Fruit fly (Drosophila melanogaster) whole organism, embryonic: ENCODE data around the gene mia.

Experiments
- Bgb ChIP-seq: fragments of 200-800 bp; sonication (Bioruptor generic); IDR thresholded peaks from 2 replicates; pipeline ENCODE4 v1.3.6; 2022; ENCODE audit warnings: missing biosample characterization, missing genetic modification characterization; ENCODE audit not compliant: partially characterized antibody
- CG10979 ChIP-seq: fragments of 200-800 bp; sonication (Bioruptor generic); optimal IDR thresholded peaks from 2 replicates; lab custom pipeline; 2018; ENCODE audit warnings: missing biosample characterization, mild to moderate bottlenecking, missing genetic modification characterization, moderate library complexity
- CG12391 ChIP-seq: fragments of 200-800 bp; sonication (Bioruptor generic); optimal IDR thresholded peaks from 3 replicates; lab custom pipeline; 2018; ENCODE audit warnings: missing biosample characterization, mild to moderate bottlenecking, missing genetic modification characterization, moderate library complexity
- CG14014 ChIP-seq: fragments of 200-800 bp; sonication (Bioruptor generic); IDR thresholded peaks from 2 replicates; pipeline ENCODE4 v1.3.6; 2022; ENCODE audit warnings: missing biosample characterization, missing genetic modification characterization
- CG16813 ChIP-seq: fragments of 200-800 bp; sonication (Bioruptor generic); IDR thresholded peaks from 3 replicates; pipeline ENCODE4 v1.3.6; 2022; ENCODE audit warnings: missing biosample characterization, missing genetic modification characterization; ENCODE audit not compliant: partially characterized antibody
- CG16815 ChIP-seq: fragments of 200-800 bp; sonication (Bioruptor generic); optimal IDR thresholded peaks from 3 replicates; lab custom pipeline; 2017; ENCODE audit warnings: missing biosample characterization, mild to moderate bottlenecking, missing genetic modification characterization
- CG18011 ChIP-seq: fragments of 200-800 bp; sonication (Bioruptor generic); optimal IDR thresholded peaks from 2 replicates; lab custom pipeline; 2017; ENCODE audit warnings: missing biosample characterization, missing genetic modification characterization, mild to moderate bottlenecking, moderate library complexity, missing genotype
- CG18262 ChIP-seq: fragments of 200-800 bp; optimal IDR thresholded peaks from 3 replicates; lab custom pipeline; 2019; ENCODE audit warnings: missing biosample characterization, mild to moderate bottlenecking, missing genetic modification characterization, moderate library complexity
- CG2116 ChIP-seq: fragments of 200-800 bp; sonication (Bioruptor generic); optimal IDR thresholded peaks from 3 replicates; lab custom pipeline; 2018; ENCODE audit warnings: missing biosample characterization, mild to moderate bottlenecking, missing genetic modification characterization
- CG2875 ChIP-seq: fragments of 200-800 bp; sonication (Bioruptor generic); optimal IDR thresholded peaks from 2 replicates; lab custom pipeline; 2017; ENCODE audit warnings: missing biosample characterization, mild to moderate bottlenecking, missing genetic modification characterization, missing genetic modification reagents
- CG34422 ChIP-seq: fragments of 200-800 bp; sonication (Bioruptor generic); IDR thresholded peaks from 3 replicates; pipeline ENCODE4 v1.3.6; 2022; ENCODE audit warnings: missing biosample characterization, missing genetic modification characterization
- CG4328 ChIP-seq: fragments of 200-800 bp; sonication (Bioruptor generic); optimal IDR thresholded peaks from 3 replicates; lab custom pipeline; 2017; ENCODE audit warnings: missing biosample characterization, missing genetic modification reagents, missing genetic modification characterization
- CG4820 ChIP-seq: fragments of 200-800 bp; sonication (Bioruptor generic); optimal IDR thresholded peaks from 3 replicates; lab custom pipeline; 2016; ENCODE audit warnings: missing biosample characterization, missing genetic modification characterization
- CG5245 ChIP-seq: fragments of 200-800 bp; sonication (Bioruptor generic); optimal IDR thresholded peaks from 3 replicates; lab custom pipeline; 2016; ENCODE audit warnings: missing biosample characterization, missing genetic modification characterization
- CG6765 ChIP-seq: fragments of 200-800 bp; sonication (Bioruptor generic); optimal IDR thresholded peaks from 3 replicates; lab custom pipeline; 2017; ENCODE audit warnings: missing biosample characterization, mild to moderate bottlenecking, missing genetic modification characterization
- CG7745 ChIP-seq: fragments of 200-800 bp; sonication (Bioruptor generic); optimal IDR thresholded peaks from 2 replicates; lab custom pipeline; 2018; ENCODE audit warnings: missing biosample characterization, mild to moderate bottlenecking, missing genetic modification characterization, moderate library complexity
- CG7839 ChIP-seq: fragments of 200-800 bp; sonication (Bioruptor generic); optimal IDR thresholded peaks from 3 replicates; lab custom pipeline; 2018; ENCODE audit warnings: missing biosample characterization, mild to moderate bottlenecking, missing genetic modification characterization, moderate library complexity
- CG8388 ChIP-seq: fragments of 200-800 bp; sonication (Bioruptor generic); optimal IDR thresholded peaks from 2 replicates; lab custom pipeline; 2019; ENCODE audit warnings: missing biosample characterization, mild to moderate bottlenecking, missing genetic modification characterization, moderate library complexity
- CG8478 ChIP-seq: fragments of >200 bp; optimal IDR thresholded peaks from 2 replicates; lab custom pipeline; 2018
- CG9437 ChIP-seq: fragments of 200-800 bp; sonication (Bioruptor generic); optimal IDR thresholded peaks from 2 replicates; lab custom pipeline; 2018; ENCODE audit warnings: missing biosample characterization, mild to moderate bottlenecking, missing genetic modification characterization
- Doc3 ChIP-seq: fragments of 200-800 bp; sonication (Bioruptor generic); IDR thresholded peaks from 3 replicates; pipeline ENCODE4 v1.3.6; 2022; ENCODE audit warnings: missing biosample characterization, missing genetic modification characterization; ENCODE audit not compliant: partially characterized antibody
- Ets97D ChIP-seq: fragments of 200-800 bp; sonication (Bioruptor generic); optimal IDR thresholded peaks from 3 replicates; lab custom pipeline; 2016; ENCODE audit warnings: missing biosample characterization, missing genetic modification characterization
- Hand ChIP-seq: fragments of 200-800 bp; sonication (Bioruptor generic); optimal IDR thresholded peaks from 2 replicates; lab custom pipeline; 2017; ENCODE audit warnings: mild to moderate bottlenecking, missing biosample characterization, missing genetic modification reagents, missing genetic modification characterization
- MESR4 ChIP-seq: fragments of 200-800 bp; sonication (Bioruptor generic); optimal IDR thresholded peaks from 2 replicates; lab custom pipeline; 2018; ENCODE audit warnings: missing biosample characterization, mild to moderate bottlenecking, missing genetic modification characterization, moderate library complexity
- NFAT ChIP-seq: fragments of 200-800 bp; sonication (Bioruptor generic); IDR thresholded peaks from 2 replicates; pipeline ENCODE4 v1.3.6; 2022; ENCODE audit warnings: missing biosample characterization, missing genetic modification characterization
- Neu2 ChIP-seq: fragments of 200-800 bp; sonication (Bioruptor generic); optimal IDR thresholded peaks from 3 replicates; lab custom pipeline; 2016; ENCODE audit warnings: missing biosample characterization, missing genetic modification characterization, borderline replicate concordance
- Nf-YC ChIP-seq: fragments of 200-800 bp; optimal IDR thresholded peaks from 3 replicates; lab custom pipeline; 2019; ENCODE audit warnings: missing biosample characterization, mild to moderate bottlenecking, missing genetic modification characterization, moderate library complexity
- Ssrp ChIP-seq: fragments of 200-800 bp; sonication (Bioruptor generic); optimal IDR thresholded peaks from 2 replicates; lab custom pipeline; 2018; ENCODE audit warnings: missing biosample characterization, mild to moderate bottlenecking, missing genetic modification characterization, moderate library complexity
- Usf ChIP-seq: fragments of 200-800 bp; sonication (Bioruptor generic); optimal IDR thresholded peaks from 2 replicates; lab custom pipeline; 2017; ENCODE audit warnings: missing genotype, missing biosample characterization, missing genetic modification characterization
- bbx ChIP-seq: fragments of 200-800 bp; sonication (Bioruptor generic); IDR thresholded peaks from 2 replicates; pipeline ENCODE4 v1.3.6; 2022; ENCODE audit warnings: missing biosample characterization, missing genetic modification characterization; ENCODE audit not compliant: partially characterized antibody
- bigmax ChIP-seq: fragments of 200-800 bp; sonication (Bioruptor generic); optimal IDR thresholded peaks from 2 replicates; lab custom pipeline; 2018; ENCODE audit warnings: missing biosample characterization, mild to moderate bottlenecking, missing genetic modification characterization
- btn ChIP-seq: fragments of 200-800 bp; sonication (Bioruptor generic); optimal IDR thresholded peaks from 2 replicates; lab custom pipeline; 2016; ENCODE audit warnings: missing biosample characterization, missing genetic modification characterization
- cas ChIP-seq: fragments of 200-800 bp; sonication (Bioruptor generic); IDR thresholded peaks from 2 replicates; pipeline ENCODE4 v1.3.6; 2022; ENCODE audit warnings: missing biosample characterization, missing genetic modification characterization
- caup ChIP-seq: fragments of 200-800 bp; sonication (Bioruptor generic); optimal IDR thresholded peaks from 3 replicates; lab custom pipeline; 2017; ENCODE audit warnings: missing biosample characterization, mild to moderate bottlenecking, missing genetic modification characterization, moderate library complexity; ENCODE audit not compliant: severe bottlenecking
- corto ChIP-seq: fragments of 200-800 bp; sonication (Bioruptor generic); optimal IDR thresholded peaks from 2 replicates; lab custom pipeline; 2016; ENCODE audit warnings: missing biosample characterization, mild to moderate bottlenecking, missing genetic modification characterization, moderate library complexity
- dan ChIP-seq: fragments of 200-800 bp; sonication (Bioruptor generic); IDR thresholded peaks from 2 replicates; pipeline ENCODE4 v1.3.6; 2022; ENCODE audit warnings: missing biosample characterization, missing genetic modification characterization
- dati ChIP-seq: fragments of 200-800 bp; sonication (Bioruptor generic); IDR thresholded peaks from 2 replicates; pipeline ENCODE4 v1.3.6; 2022; ENCODE audit warnings: missing biosample characterization, missing genetic modification characterization
- gce ChIP-seq: fragments of 200-800 bp; sonication (Bioruptor generic); IDR thresholded peaks from 3 replicates; pipeline ENCODE4 v1.3.6; 2022; ENCODE audit warnings: missing biosample characterization, missing genetic modification characterization
- hth ChIP-seq: fragments of >200 bp; optimal IDR thresholded peaks from 2 replicates; lab custom pipeline; 2017; ENCODE audit warnings: inconsistent platforms
- insv ChIP-seq, 2 experiments: fragments of 200-800 bp; sonication (Bioruptor generic); optimal IDR thresholded peaks; 3 replicates each; lab custom pipeline; 2016 to 2018; ENCODE audit warnings: missing biosample characterization in 2 of 2, missing genetic modification characterization in 2 of 2
- kay ChIP-seq: fragments of 200-800 bp; sonication (Bioruptor generic); optimal IDR thresholded peaks from 2 replicates; lab custom pipeline; 2016; ENCODE audit warnings: missing biosample characterization, missing genetic modification characterization
- klu ChIP-seq: fragments of 200-800 bp; sonication (Bioruptor generic); IDR thresholded peaks from 2 replicates; pipeline ENCODE4 v1.3.6; 2022; ENCODE audit warnings: missing biosample characterization, missing genetic modification characterization
- lilli ChIP-seq: fragments of 200-800 bp; sonication (Bioruptor generic); optimal IDR thresholded peaks from 3 replicates; lab custom pipeline; 2016; ENCODE audit warnings: missing biosample characterization, missing genetic modification characterization
- mirr ChIP-seq: fragments of 200-800 bp; sonication (Bioruptor generic); optimal IDR thresholded peaks from 3 replicates; lab custom pipeline; 2018; ENCODE audit warnings: missing biosample characterization, mild to moderate bottlenecking, missing genetic modification characterization
- p53 ChIP-seq: fragments of 200-800 bp; sonication (Bioruptor generic); optimal IDR thresholded peaks from 2 replicates; lab custom pipeline; 2016; ENCODE audit warnings: missing biosample characterization, missing genetic modification characterization
- pfk ChIP-seq: fragments of 200-800 bp; sonication (Bioruptor generic); optimal IDR thresholded peaks from 2 replicates; lab custom pipeline; 2018; ENCODE audit warnings: missing biosample characterization, mild to moderate bottlenecking, missing genetic modification characterization, moderate library complexity
- rib ChIP-seq: fragments of 200-800 bp; sonication (Bioruptor generic); IDR thresholded peaks from 2 replicates; pipeline ENCODE4 v1.3.6; 2022; ENCODE audit warnings: missing biosample characterization, missing genetic modification characterization
- sd ChIP-seq: fragments of 200-800 bp; sonication (Bioruptor generic); optimal IDR thresholded peaks from 3 replicates; lab custom pipeline; 2018; ENCODE audit warnings: missing biosample characterization, mild to moderate bottlenecking, missing genetic modification characterization, moderate library complexity
- sqz ChIP-seq: fragments of 200-800 bp; sonication (Bioruptor generic); optimal IDR thresholded peaks from 3 replicates; lab custom pipeline; 2018; ENCODE audit warnings: missing biosample characterization, mild to moderate bottlenecking, missing genetic modification characterization
- trem ChIP-seq: fragments of 200-800 bp; optimal IDR thresholded peaks from 3 replicates; lab custom pipeline; 2019; ENCODE audit warnings: missing biosample characterization, mild to moderate bottlenecking, missing genetic modification characterization, moderate library complexity
- zen ChIP-seq: fragments of 200-800 bp; sonication (Bioruptor generic); optimal IDR thresholded peaks from 3 replicates; lab custom pipeline; 2018; ENCODE audit warnings: missing biosample characterization, mild to moderate bottlenecking, missing genetic modification characterization, moderate library complexity

The mia gene

DNA sequence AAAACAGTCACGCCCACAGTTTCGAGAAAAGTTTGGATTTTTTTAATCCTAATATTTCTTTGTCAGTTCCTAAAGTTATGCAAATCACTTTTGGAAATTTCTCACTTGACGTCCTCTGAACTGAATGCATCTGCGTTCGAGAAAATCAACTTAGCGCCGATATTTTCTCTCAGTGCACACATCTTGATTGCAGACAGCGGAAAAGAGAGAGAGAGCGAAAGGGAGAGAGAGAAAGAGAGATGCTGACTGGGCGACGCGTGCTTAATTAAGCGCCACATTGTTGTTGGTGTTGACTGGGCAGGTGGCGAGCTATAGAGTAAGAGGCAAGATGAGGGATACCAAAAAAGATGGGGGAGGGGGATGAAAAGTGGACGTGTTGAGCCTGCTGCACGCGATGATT, 32.3 kb downstream of the mia start (continued):
- 0 out of 2 replicates have a peak, but pooled peaks have one; percentile 37 for TF ChIP-seq CG14014 (GFP tag; lab: Robert Waterston, UW)
- peak; percentile 40 for TF ChIP-seq CG2875 (GFP tag; lab: Kevin White, UChicago)
- no peak for TF ChIP-seq CG4328 (GFP tag; lab: Kevin White, UChicago)
- peak; percentile 5 for TF ChIP-seq sd (tag; lab: Kevin White, UChicago)
- TF ChIP-seq Neu2 (GFP tag; lab: Kevin White, UChicago): no peak
- TF ChIP-seq caup (GFP tag; lab: Kevin White, UChicago): no peak
- TF ChIP-seq rib (GFP tag; lab: Robert Waterston, UW): no peak
- TF ChIP-seq NFAT (GFP tag; lab: Robert Waterston, UW): no peak
- TF ChIP-seq CG7745 (tag; lab: Kevin White, UChicago): peak; percentile 85
- no peak for TF ChIP-seq kay (GFP tag; lab: Kevin White, UChicago)
- peak; percentile 57 for TF ChIP-seq CG12391 (tag; lab: Kevin White, UChicago)
- TF ChIP-seq zen (tag; lab: Kevin White, UChicago): no peak
- no peak for TF ChIP-seq Bgb (GFP tag; lab: Robert Waterston, UW)
- TF ChIP-seq Usf: no peak
- TF ChIP-seq Hand: no peak
- TF ChIP-seq CG7839: peak; percentile 55
- no peak for TF ChIP-seq CG8478
- TF ChIP-seq MESR4 (GFP tag; lab: Kevin White, UChicago): no peak
- peak; percentile 21 for TF ChIP-seq CG16815 (GFP tag; lab: Kevin White, UChicago)
- TF ChIP-seq CG5245 (GFP tag; lab: Kevin White, UChicago): no peak
- TF ChIP-seq lilli (GFP tag; lab: Kevin White, UChicago): peak; percentile 17
- TF ChIP-seq dati (GFP tag; lab: Robert Waterston, UW): peak; percentile 39; the same call in 1 of the 2 replicates
- peak; percentile 62 for TF ChIP-seq CG10979 (tag; lab: Kevin White, UChicago)
- TF ChIP-seq CG18011 (GFP tag; lab: Kevin White, UChicago): no peak
- TF ChIP-seq CG34422: peak; percentile 51; the same call in 1 of the 3 replicates
- TF ChIP-seq gce (GFP tag; lab: Robert Waterston, UW): no peak
- no peak for TF ChIP-seq mirr
- TF ChIP-seq dan: no peak
- no peak for TF ChIP-seq Ets97D (GFP tag; lab: Kevin White, UChicago)
- peak; percentile 20 for TF ChIP-seq CG4820 (GFP tag; lab: Kevin White, UChicago)
- TF ChIP-seq CG16813: no peak
- peak; percentile 48 for TF ChIP-seq CG9437 (GFP tag; lab: Kevin White, UChicago)
- TF ChIP-seq CG8388 (GFP tag; lab: Kevin White, UChicago): peak; percentile 59
- no peak for TF ChIP-seq CG6765 (GFP tag; lab: Kevin White, UChicago)
- no peak for TF ChIP-seq Nf-YC (tag; lab: Kevin White, UChicago)
- no peak for TF ChIP-seq Doc3
- TF ChIP-seq cas: no peak
- no peak for TF ChIP-seq bbx (GFP tag; lab: Robert Waterston, UW)
- TF ChIP-seq Ssrp (tag; lab: Kevin White, UChicago): peak; percentile 60
- TF ChIP-seq CG18262 (tag; lab: Kevin White, UChicago): peak; percentile 72
- no peak for TF ChIP-seq sqz (GFP tag; lab: Kevin White, UChicago)
- TF ChIP-seq klu: no peak
- no peak for TF ChIP-seq pfk (GFP tag; lab: Kevin White, UChicago)
- no peak for TF ChIP-seq p53 (GFP tag; lab: Kevin White, UChicago)
- no peak for TF ChIP-seq corto (GFP tag; lab: Kevin White, UChicago)
- TF ChIP-seq hth (lab: Kevin White, UChicago): no peak
- peak; percentile 32 for TF ChIP-seq trem (tag; lab: Kevin White, UChicago)
- no peak for TF ChIP-seq btn (GFP tag; lab: Kevin White, UChicago)
- TF ChIP-seq insv (GFP tag; optimal IDR thresholded peaks at IDR 0.05; lab: Kevin White, UChicago): no peak
- TF ChIP-seq bigmax (GFP tag; lab: Kevin White, UChicago): no peak
- no peak for TF ChIP-seq CG2116 (GFP tag; lab: Kevin White, UChicago)
